Worm (Caenorhabditis elegans) whole organism, L1 larva: Measurements from ENCODE around the gene grl-5.

Experiments
- C16A3.4 ChIP-seq: fragments of 150-350 bp; optimal IDR thresholded peaks from 2 replicates; lab custom pipeline; 2014; ENCODE audit warnings: missing biosample characterization, missing genetic modification characterization
- C34B4.2 ChIP-seq: sonication (generic microtip); optimal IDR thresholded peaks from 2 replicates; lab custom pipeline; 2017; ENCODE audit warnings: mild to moderate bottlenecking, missing genetic modification characterization, missing compliant biosample characterization
- Y116A8C.19 ChIP-seq: sonication (generic microtip); optimal IDR thresholded peaks from 2 replicates; lab custom pipeline; 2016; ENCODE audit warnings: missing compliant biosample characterization, missing genetic modification characterization, borderline replicate concordance
- ceh-63 ChIP-seq: fragments of 200-800 bp; sonication (Bioruptor generic); optimal IDR thresholded peaks from 2 replicates; lab custom pipeline; 2018; ENCODE audit warnings: mild to moderate bottlenecking, missing genetic modification characterization, missing compliant biosample characterization
- ceh-90 ChIP-seq: sonication (generic microtip); optimal IDR thresholded peaks from 2 replicates; lab custom pipeline; 2016; ENCODE audit warnings: missing genetic modification characterization, missing compliant biosample characterization
- ces-1 ChIP-seq: fragments of 150-350 bp; optimal IDR thresholded peaks from 2 replicates; lab custom pipeline; 2014; ENCODE audit warnings: missing biosample characterization, missing genetic modification reagents, missing genetic modification characterization
- dsc-1 ChIP-seq: sonication (generic microtip); optimal IDR thresholded peaks from 2 replicates; lab custom pipeline; 2016; ENCODE audit warnings: mild to moderate bottlenecking, missing genetic modification characterization, missing compliant biosample characterization
- efl-1 ChIP-seq, 4 experiments: fragments of 150-350 bp; optimal IDR thresholded peaks in 3 of 4; peaks in 1 of 4; 1 replicate in 1 of 4; 2 replicates in 3 of 4; lab custom pipeline; 2014; ENCODE audit warnings: missing biosample characterization in 2 of 4, missing genetic modification characterization in 2 of 4, missing genetic modification reagents in 2 of 4
- efl-3 ChIP-seq: fragments of 200-800 bp; sonication (Bioruptor generic); optimal IDR thresholded peaks from 2 replicates; lab custom pipeline; 2018; ENCODE audit warnings: mild to moderate bottlenecking, missing genetic modification characterization, missing compliant biosample characterization
- ets-5 ChIP-seq: fragments of 200-800 bp; sonication (Bioruptor generic); IDR thresholded peaks from 2 replicates; pipeline ENCODE4 v1.3.6; 2022; ENCODE audit warnings: missing genetic modification characterization, missing compliant biosample characterization
- fos-1 ChIP-seq: fragments of 150-350 bp; optimal IDR thresholded peaks from 2 replicates; lab custom pipeline; 2014; ENCODE audit warnings: missing biosample characterization, missing genetic modification characterization
- isw-1 ChIP-seq: fragments of 200-800 bp; sonication (Bioruptor generic); IDR thresholded peaks from 2 replicates; pipeline ENCODE4 v1.3.6; 2022; ENCODE audit warnings: missing genetic modification characterization, missing compliant biosample characterization
- mdl-1 ChIP-seq, 2 experiments: fragments of 150-350 bp; optimal IDR thresholded peaks; 2 replicates each; lab custom pipeline; 2014 to 2017; ENCODE audit warnings: missing biosample characterization in 2 of 2, missing genetic modification characterization in 2 of 2, inconsistent platforms in 1 of 2
- mef-2 ChIP-seq: fragments of 150-350 bp; optimal IDR thresholded peaks from 2 replicates; lab custom pipeline; 2014; ENCODE audit warnings: missing biosample characterization, missing genetic modification characterization
- nhr-11 ChIP-seq: fragments of 150-350 bp; optimal IDR thresholded peaks from 2 replicates; lab custom pipeline; 2014; ENCODE audit warnings: missing biosample characterization, missing genetic modification characterization
- nhr-19 ChIP-seq: fragments of 200-800 bp; sonication (Bioruptor generic); conservative IDR thresholded peaks from 2 replicates; pipeline ENCODE4 v1.3.6; 2022; ENCODE audit warnings: missing genetic modification characterization, missing compliant biosample characterization
- nhr-20 ChIP-seq: sonication (generic microtip); optimal IDR thresholded peaks from 2 replicates; lab custom pipeline; 2016; ENCODE audit warnings: mild to moderate bottlenecking, missing genetic modification characterization, missing compliant biosample characterization
- nhr-28 ChIP-seq: fragments of 150-350 bp; optimal IDR thresholded peaks from 2 replicates; lab custom pipeline; 2014; ENCODE audit warnings: missing biosample characterization, missing genetic modification characterization
- nhr-84 ChIP-seq: sonication (generic microtip); optimal IDR thresholded peaks from 2 replicates; lab custom pipeline; 2017; ENCODE audit warnings: missing biosample characterization, missing genetic modification characterization
- nhr-90 ChIP-seq: sonication (generic microtip); optimal IDR thresholded peaks from 2 replicates; lab custom pipeline; 2016; ENCODE audit warnings: mild to moderate bottlenecking, missing genetic modification characterization, missing compliant biosample characterization; ENCODE audit not compliant: poor library complexity
- pag-3 ChIP-seq: sonication (generic microtip); optimal IDR thresholded peaks from 2 replicates; lab custom pipeline; 2017; ENCODE audit warnings: missing genetic modification characterization, mild to moderate bottlenecking, missing compliant biosample characterization, antibody characterized with exemption, borderline replicate concordance; ENCODE audit not compliant: insufficient read depth
- pqm-1 ChIP-seq: sonication (generic microtip); optimal IDR thresholded peaks from 3 replicates; lab custom pipeline; 2017; ENCODE audit warnings: missing biosample characterization, missing genetic modification characterization
- rnt-1 ChIP-seq: sonication (generic microtip); optimal IDR thresholded peaks from 2 replicates; lab custom pipeline; 2016; ENCODE audit warnings: mild to moderate bottlenecking, missing genetic modification characterization, moderate library complexity, missing compliant biosample characterization
- skn-1 ChIP-seq: fragments of 150-350 bp; optimal IDR thresholded peaks from 2 replicates; lab custom pipeline; 2014; ENCODE audit warnings: missing biosample characterization, missing genetic modification characterization
- snpc-4 ChIP-seq: fragments of 150-350 bp; optimal IDR thresholded peaks from 2 replicates; lab custom pipeline; 2014; ENCODE audit warnings: missing biosample characterization, missing genetic modification characterization
- sox-4 ChIP-seq: sonication (generic microtip); optimal IDR thresholded peaks from 2 replicates; lab custom pipeline; 2016; ENCODE audit warnings: missing genetic modification characterization, missing compliant biosample characterization
- sptf-1 ChIP-seq: fragments of 150-350 bp; optimal IDR thresholded peaks from 2 replicates; lab custom pipeline; 2014; ENCODE audit warnings: missing biosample characterization, missing genetic modification characterization
- sup-37 ChIP-seq: fragments of 200-800 bp; sonication (Bioruptor generic); optimal IDR thresholded peaks from 2 replicates; lab custom pipeline; 2018; ENCODE audit warnings: mild to moderate bottlenecking, missing genetic modification characterization, missing compliant biosample characterization
- unc-130 ChIP-seq: fragments of 150-350 bp; optimal IDR thresholded peaks from 2 replicates; lab custom pipeline; 2017; ENCODE audit warnings: missing biosample characterization, missing genetic modification characterization, inconsistent platforms
- unc-30 ChIP-seq: sonication (generic microtip); optimal IDR thresholded peaks from 2 replicates; lab custom pipeline; 2017; ENCODE audit warnings: missing biosample characterization, missing genetic modification characterization
- unc-62 ChIP-seq: fragments of 150-350 bp; optimal IDR thresholded peaks from 2 replicates; lab custom pipeline; 2014; ENCODE audit warnings: missing biosample characterization, missing genetic modification reagents, missing genetic modification characterization
- zip-4 ChIP-seq: fragments of 200-800 bp; sonication (Bioruptor generic); optimal IDR thresholded peaks from 2 replicates; lab custom pipeline; 2018; ENCODE audit warnings: mild to moderate bottlenecking, missing genetic modification characterization, moderate library complexity, missing compliant biosample characterization

The grl-5 gene

ce11 chrV:4407519-4407918, 6.9 kb downstream of the grl-5 start, which contains the start of gene nhr-118:
Gene nhr-118, plus strand, starts transcription at chrV:4407819.
- TF ChIP-seq ces-1 (no peak), nhr-19 (GFP tag; lab: Robert Waterston, UW) (no peak), nhr-28 (tag; lab: Kevin White, UChicago) (no peak), zip-4 (GFP tag; lab: Kevin White, UChicago) (no peak), mdl-1 (tag; optimal IDR thresholded peaks at IDR 0.05; lab: Kevin White, UChicago) (no peak), unc-130 (no peak), ceh-90 (no peak), mef-2 (tag; lab: Kevin White, UChicago) (no peak), nhr-90 (tag; lab: Kevin White, UChicago) (no peak)

ce11 chrV:4401865-4402264, 12.6 kb downstream of the grl-5 start, which contains the start of gene F13A2.5:
Gene F13A2.5, minus strand, starts transcription at chrV:4401965.
- TF ChIP-seq efl-1 (optimal IDR thresholded peaks at IDR 0.05; lab: Kevin White, UChicago) (no peak), efl-1 (GFP tag; optimal IDR thresholded peaks at IDR 0.05 in 1 of 2; lab: Kevin White, UChicago) (no peak)

- TF ChIP-seq dsc-1 = no peak
- TF ChIP-seq C34B4.2 (tag; lab: Kevin White, UChicago) = no peak
- TF ChIP-seq efl-1 (optimal IDR thresholded peaks at IDR 0.05; lab: Kevin White, UChicago) = no peak
- no peak for TF ChIP-seq efl-1 (GFP tag; optimal IDR thresholded peaks at IDR 0.05 in 1 of 2; lab: Kevin White, UChicago)
- TF ChIP-seq pag-3 = no peak
- TF ChIP-seq isw-1 = no peak
- no peak for TF ChIP-seq C16A3.4 (tag; lab: Kevin White, UChicago)
- no peak for TF ChIP-seq nhr-20
- TF ChIP-seq unc-62 (GFP tag; lab: Kevin White, UChicago) = no peak
- no peak for TF ChIP-seq Y116A8C.19 (tag; lab: Kevin White, UChicago)
- no peak for TF ChIP-seq fos-1
- TF ChIP-seq efl-3 (GFP tag; lab: Kevin White, UChicago) = no peak
- TF ChIP-seq sox-4 (tag; lab: Kevin White, UChicago) = no peak
These were observed 14.3 kb downstream of the grl-5 start, which contains the start of gene F13A2.4 for ce11 chrV:4400118-4400517. Gene F13A2.4, minus strand, starts transcription at chrV:4400218.

ce11 chrV:4398884-4399283, 15.6 kb downstream of the grl-5 start:
- TF ChIP-seq nhr-84 (no peak), C16A3.4 (tag; lab: Kevin White, UChicago) (no peak), efl-1 (optimal IDR thresholded peaks at IDR 0.05; lab: Kevin White, UChicago) (no peak), efl-1 (GFP tag; optimal IDR thresholded peaks at IDR 0.05 in 1 of 2; lab: Kevin White, UChicago) (peak in 1 of 2 experiments; percentile 38)

- TF ChIP-seq ets-5 (no peak), snpc-4 (tag; lab: Kevin White, UChicago) (no peak), pqm-1 (tag; lab: Kevin White, UChicago) (no peak), unc-62 (GFP tag; lab: Kevin White, UChicago) (no peak), efl-1 (optimal IDR thresholded peaks at IDR 0.05; lab: Kevin White, UChicago) (no peak), efl-1 (GFP tag; optimal IDR thresholded peaks at IDR 0.05 in 1 of 2; lab: Kevin White, UChicago) (peak in 1 of 2 experiments; percentile 50), pag-3 (no peak), unc-30 (tag; lab: Kevin White, UChicago) (no peak), sup-37 (GFP tag; lab: Kevin White, UChicago) (no peak)
- TF ChIP-seq, all 84 proteins: peak for 1
These were observed 16.3 kb downstream of the grl-5 start for ce11 chrV:4398127-4398526.

- no peak for TF ChIP-seq ceh-63
- no peak for TF ChIP-seq skn-1 (tag; lab: Kevin White, UChicago)
- no peak for TF ChIP-seq rnt-1
- TF ChIP-seq sptf-1 (tag; lab: Kevin White, UChicago) = no peak
- no peak for TF ChIP-seq nhr-11 (tag; lab: Kevin White, UChicago)
- TF ChIP-seq, all 84 proteins: peak for 0
These were observed 18.2 kb downstream of the grl-5 start, which contains the start of gene F13A2.3 for ce11 chrV:4396257-4396656. Gene F13A2.3, minus strand, starts transcription at chrV:4396357.
